Fruit fly (Drosophila melanogaster) whole organism, embryonic: ENCODE results near the gene Send2.
A peak's percentile ranks its signal among the peaks of the same experiment; 100 is the strongest.

Experiments
- Adf1 ChIP-seq: fragments of 200-800 bp; sonication (Bioruptor generic); IDR thresholded peaks from 2 replicates; pipeline ENCODE4 v1.3.6; 2022; ENCODE audit warnings: missing biosample characterization, missing genetic modification characterization
- B-H2 ChIP-seq: fragments of 200-800 bp; sonication (Bioruptor generic); optimal IDR thresholded peaks from 2 replicates; lab custom pipeline; 2018; ENCODE audit warnings: missing biosample characterization, mild to moderate bottlenecking, missing genetic modification characterization
- CG10147 ChIP-seq: fragments of 200-800 bp; sonication (Bioruptor generic); optimal IDR thresholded peaks from 2 replicates; lab custom pipeline; 2019; ENCODE audit warnings: missing biosample characterization, mild to moderate bottlenecking, missing genetic modification characterization, moderate library complexity
- CG10366 ChIP-seq: fragments of 200-800 bp; sonication (Bioruptor generic); IDR thresholded peaks from 2 replicates; pipeline ENCODE4 v1.3.6; 2022; ENCODE audit warnings: missing biosample characterization, missing genetic modification characterization
- CG10959 ChIP-seq: fragments of 200-800 bp; sonication (Bioruptor generic); IDR thresholded peaks from 2 replicates; pipeline ENCODE4 v1.3.6; 2022; ENCODE audit warnings: missing biosample characterization, missing genetic modification characterization
- CG12391 ChIP-seq: fragments of 200-800 bp; sonication (Bioruptor generic); optimal IDR thresholded peaks from 3 replicates; lab custom pipeline; 2018; ENCODE audit warnings: missing biosample characterization, mild to moderate bottlenecking, missing genetic modification characterization, moderate library complexity
- CG15601 ChIP-seq: fragments of 200-800 bp; sonication (Bioruptor generic); optimal IDR thresholded peaks from 3 replicates; lab custom pipeline; 2019; ENCODE audit warnings: missing biosample characterization, mild to moderate bottlenecking, missing genetic modification characterization, moderate library complexity
- CG16863 ChIP-seq: fragments of 200-800 bp; sonication (Bioruptor generic); optimal IDR thresholded peaks from 3 replicates; lab custom pipeline; 2016; ENCODE audit warnings: missing biosample characterization, missing genetic modification characterization
- CG17328 ChIP-seq: fragments of 200-800 bp; sonication (Bioruptor generic); IDR thresholded peaks from 2 replicates; pipeline ENCODE4 v1.3.6; 2022; ENCODE audit warnings: missing biosample characterization, missing genetic modification characterization
- CG2875 ChIP-seq: fragments of 200-800 bp; sonication (Bioruptor generic); optimal IDR thresholded peaks from 2 replicates; lab custom pipeline; 2017; ENCODE audit warnings: missing biosample characterization, mild to moderate bottlenecking, missing genetic modification characterization, missing genetic modification reagents
- CG2889 ChIP-seq: fragments of 200-800 bp; sonication (Bioruptor generic); IDR thresholded peaks from 3 replicates; pipeline ENCODE4 v1.3.6; 2022; ENCODE audit warnings: missing biosample characterization, missing genetic modification characterization
- CG31388 ChIP-seq: fragments of 200-800 bp; sonication (Bioruptor generic); optimal IDR thresholded peaks from 2 replicates; lab custom pipeline; 2016; ENCODE audit warnings: missing biosample characterization, missing genetic modification characterization
- CG31441 ChIP-seq: fragments of 200-800 bp; sonication (Bioruptor generic); IDR thresholded peaks from 2 replicates; pipeline ENCODE4 v1.3.6; 2022; ENCODE audit warnings: missing biosample characterization, missing genetic modification characterization
- CG34224 ChIP-seq: fragments of 200-800 bp; sonication (Bioruptor generic); IDR thresholded peaks from 3 replicates; pipeline ENCODE4 v1.3.6; 2022; ENCODE audit warnings: missing biosample characterization, missing genetic modification characterization; ENCODE audit not compliant: partially characterized antibody
- CG3726 ChIP-seq: fragments of 200-800 bp; sonication (Bioruptor generic); IDR thresholded peaks from 3 replicates; pipeline ENCODE4, ENCODE4 v1.3.6; 2022; ENCODE audit warnings: missing biosample characterization, missing genetic modification characterization
- CG6175 ChIP-seq: fragments of 200-800 bp; sonication (Bioruptor generic); IDR thresholded peaks from 3 replicates; pipeline ENCODE4 v1.3.6; 2022; ENCODE audit warnings: missing biosample characterization, missing genetic modification characterization
- CG6254 ChIP-seq: fragments of 200-800 bp; sonication (Bioruptor generic); optimal IDR thresholded peaks from 3 replicates; lab custom pipeline; 2017; ENCODE audit warnings: mild to moderate bottlenecking, missing biosample characterization, missing genetic modification reagents, missing genetic modification characterization
- CG6689 ChIP-seq: fragments of 200-800 bp; sonication (Bioruptor generic); IDR thresholded peaks from 2 replicates; pipeline ENCODE4 v1.3.6; 2022; ENCODE audit warnings: missing biosample characterization, missing genetic modification characterization
- CG7928 ChIP-seq: fragments of 200-800 bp; sonication (Bioruptor generic); optimal IDR thresholded peaks from 2 replicates; lab custom pipeline; 2017; ENCODE audit warnings: missing biosample characterization, mild to moderate bottlenecking, missing genetic modification characterization
- D19A ChIP-seq: fragments of 200-800 bp; optimal IDR thresholded peaks from 3 replicates; lab custom pipeline; 2019; ENCODE audit warnings: missing biosample characterization, mild to moderate bottlenecking, missing genetic modification characterization, moderate library complexity
- Dp ChIP-seq: fragments of 200-800 bp; sonication (Bioruptor generic); optimal IDR thresholded peaks from 2 replicates; lab custom pipeline; 2018; ENCODE audit warnings: missing biosample characterization, mild to moderate bottlenecking, missing genetic modification characterization, moderate library complexity
- Drgx ChIP-seq: fragments of 200-800 bp; sonication (Bioruptor generic); IDR thresholded peaks from 2 replicates; pipeline ENCODE4 v1.3.6; 2022; ENCODE audit warnings: missing biosample characterization, missing genetic modification characterization
- ERR ChIP-seq: fragments of 200-800 bp; sonication (Bioruptor generic); optimal IDR thresholded peaks from 2 replicates; lab custom pipeline; 2016; ENCODE audit warnings: missing biosample characterization, missing genetic modification characterization
- Eip74EF ChIP-seq, 2 experiments: fragments of 200-800 bp in 1 of 2; fragments of >200 bp in 1 of 2; sonication (Bioruptor generic) in 1 of 2; optimal IDR thresholded peaks; 2 replicates each; lab custom pipeline; 2017 to 2019; ENCODE audit warnings: missing biosample characterization in 2 of 2, missing genetic modification characterization in 2 of 2, mild to moderate bottlenecking in 1 of 2, moderate library complexity in 1 of 2
- Elba2 ChIP-seq: fragments of 200-800 bp; sonication (Bioruptor generic); optimal IDR thresholded peaks from 3 replicates; lab custom pipeline; 2016; ENCODE audit warnings: missing biosample characterization, missing genetic modification characterization
- HLH54F ChIP-seq: fragments of 200-800 bp; sonication (Bioruptor generic); optimal IDR thresholded peaks from 3 replicates; lab custom pipeline; 2016; ENCODE audit warnings: missing biosample characterization, missing genetic modification characterization
- Hr51 ChIP-seq, 2 experiments: fragments of 200-800 bp; sonication (Bioruptor generic); optimal IDR thresholded peaks; 2 replicates in 1 of 2; 3 replicates in 1 of 2; lab custom pipeline; 2016 to 2018; ENCODE audit warnings: missing biosample characterization in 2 of 2, missing genetic modification characterization in 2 of 2, mild to moderate bottlenecking in 1 of 2, moderate library complexity in 1 of 2
- Kr ChIP-seq: fragments of 200-800 bp; sonication (Bioruptor generic); optimal IDR thresholded peaks from 2 replicates; lab custom pipeline; 2017; ENCODE audit warnings: missing biosample characterization, mild to moderate bottlenecking, missing genetic modification characterization
- Ravus ChIP-seq: fragments of 200-800 bp; sonication (Bioruptor generic); IDR thresholded peaks from 2 replicates; pipeline ENCODE4 v1.3.6; 2022; ENCODE audit warnings: missing biosample characterization, missing genetic modification characterization
- Six4 ChIP-seq: fragments of 200-800 bp; sonication (Bioruptor generic); optimal IDR thresholded peaks from 2 replicates; lab custom pipeline; 2016; ENCODE audit warnings: missing biosample characterization, missing genetic modification characterization
- Spps ChIP-seq: fragments of 200-800 bp; sonication (Bioruptor generic); optimal IDR thresholded peaks from 2 replicates; lab custom pipeline; 2018; ENCODE audit warnings: missing biosample characterization, mild to moderate bottlenecking, missing genetic modification characterization
- TFAM ChIP-seq: fragments of 200-800 bp; sonication (Bioruptor generic); optimal IDR thresholded peaks from 2 replicates; lab custom pipeline; 2017; ENCODE audit warnings: missing biosample characterization, missing genetic modification characterization, inconsistent platforms
- Xbp1 ChIP-seq: fragments of 200-800 bp; sonication (Bioruptor generic); optimal IDR thresholded peaks from 3 replicates; lab custom pipeline; 2016; ENCODE audit warnings: missing biosample characterization, mild to moderate bottlenecking, missing genetic modification characterization
- ap ChIP-seq: fragments of 200-800 bp; sonication (Bioruptor generic); IDR thresholded peaks from 2 replicates; pipeline ENCODE4 v1.3.6; 2022; ENCODE audit warnings: missing biosample characterization, missing genetic modification characterization
- ara ChIP-seq: fragments of 200-800 bp; sonication (Bioruptor generic); IDR thresholded peaks from 2 replicates; pipeline ENCODE4 v1.3.6; 2022; ENCODE audit warnings: missing biosample characterization, missing genetic modification characterization
- bsh ChIP-seq, 2 experiments: fragments of 200-800 bp; sonication (Bioruptor generic); optimal IDR thresholded peaks; 2 replicates each; lab custom pipeline; 2017 to 2018; ENCODE audit warnings: mild to moderate bottlenecking in 2 of 2, missing biosample characterization in 2 of 2, missing genetic modification characterization in 2 of 2, moderate library complexity in 1 of 2
- cad ChIP-seq: fragments of >200 bp; optimal IDR thresholded peaks from 2 replicates; lab custom pipeline; 2017; ENCODE audit warnings: missing biosample characterization, missing genetic modification characterization
- cato ChIP-seq: fragments of 200-800 bp; sonication (Bioruptor generic); optimal IDR thresholded peaks from 2 replicates; lab custom pipeline; 2016; ENCODE audit warnings: missing biosample characterization, missing genetic modification characterization, borderline replicate concordance
- crc ChIP-seq: fragments of 200-800 bp; sonication (Bioruptor generic); optimal IDR thresholded peaks from 2 replicates; lab custom pipeline; 2016; ENCODE audit warnings: missing biosample characterization, missing genetic modification characterization
- gce ChIP-seq: fragments of 200-800 bp; sonication (Bioruptor generic); IDR thresholded peaks from 3 replicates; pipeline ENCODE4 v1.3.6; 2022; ENCODE audit warnings: missing biosample characterization, missing genetic modification characterization
- kah ChIP-seq: fragments of 200-800 bp; sonication (Bioruptor generic); optimal IDR thresholded peaks from 2 replicates; lab custom pipeline; 2018; ENCODE audit warnings: missing biosample characterization, mild to moderate bottlenecking, missing genetic modification characterization
- kni ChIP-seq: fragments of 200-800 bp; sonication (Bioruptor generic); optimal IDR thresholded peaks from 3 replicates; lab custom pipeline; 2017; ENCODE audit warnings: mild to moderate bottlenecking, missing biosample characterization, missing genetic modification reagents, missing genetic modification characterization
- p53 ChIP-seq: fragments of 200-800 bp; sonication (Bioruptor generic); optimal IDR thresholded peaks from 2 replicates; lab custom pipeline; 2016; ENCODE audit warnings: missing biosample characterization, missing genetic modification characterization
- ranshi ChIP-seq: fragments of 200-800 bp; sonication (Bioruptor generic); IDR thresholded peaks from 2 replicates; pipeline ENCODE4 v1.3.6; 2022; ENCODE audit warnings: missing biosample characterization, missing genetic modification characterization
- salm ChIP-seq: fragments of 200-800 bp; sonication (Bioruptor generic); optimal IDR thresholded peaks from 2 replicates; lab custom pipeline; 2018; ENCODE audit warnings: missing biosample characterization, mild to moderate bottlenecking, missing genetic modification characterization
- sd ChIP-seq: fragments of 200-800 bp; sonication (Bioruptor generic); optimal IDR thresholded peaks from 3 replicates; lab custom pipeline; 2018; ENCODE audit warnings: missing biosample characterization, mild to moderate bottlenecking, missing genetic modification characterization, moderate library complexity
- sens ChIP-seq: fragments of 200-800 bp; sonication (Bioruptor generic); peaks from one replicate; lab custom pipeline; 2016; ENCODE audit warnings: missing biosample characterization, missing genetic modification characterization
- tgo ChIP-seq: fragments of 200-800 bp; sonication (Bioruptor generic); IDR thresholded peaks from 3 replicates; pipeline ENCODE4 v1.3.6; 2022; ENCODE audit warnings: missing biosample characterization, missing genetic modification characterization
- toy ChIP-seq: fragments of 200-800 bp; sonication (Bioruptor generic); IDR thresholded peaks from 2 replicates; pipeline ENCODE4 v1.3.6; 2022; ENCODE audit warnings: missing biosample characterization, missing genetic modification characterization
- wor ChIP-seq: fragments of 200-800 bp; sonication (Bioruptor generic); IDR thresholded peaks from 2 replicates; pipeline ENCODE4 v1.3.6; 2022; ENCODE audit warnings: missing biosample characterization, missing genetic modification characterization

The Send2 gene

DNA sequence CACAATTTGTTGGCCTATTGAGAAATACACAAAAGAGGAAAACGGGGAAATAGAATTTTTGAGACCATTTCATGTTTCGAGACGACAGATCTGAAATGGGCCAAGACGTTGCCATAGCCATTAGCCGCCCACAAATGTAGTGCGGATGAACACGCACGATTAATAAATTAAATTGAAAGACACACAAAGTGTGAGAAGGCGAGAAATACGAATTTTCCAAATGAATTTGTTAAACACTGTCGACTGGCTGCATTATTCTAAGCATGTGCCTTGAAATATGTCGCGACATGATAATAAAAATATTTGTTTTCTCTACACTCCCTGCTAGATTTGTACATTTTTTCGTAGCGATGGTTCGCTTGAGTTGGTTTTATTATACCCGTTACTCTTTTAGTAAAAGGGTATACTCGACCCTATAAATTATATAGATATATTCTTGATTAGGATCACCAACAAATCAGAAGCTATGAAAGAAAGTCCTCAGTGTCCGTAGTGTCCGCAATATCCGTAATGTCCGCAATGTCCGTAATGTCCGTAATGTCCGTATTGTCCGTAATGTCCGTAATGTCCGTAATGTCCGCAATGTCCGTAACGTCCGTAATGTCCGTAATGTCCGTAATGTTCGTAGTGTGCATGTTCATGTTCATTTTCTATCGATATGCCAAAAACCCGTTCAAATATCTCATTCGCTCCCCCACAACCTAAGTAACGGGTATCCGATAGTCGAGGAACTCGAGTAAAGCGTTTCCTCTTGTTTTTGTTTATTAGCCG lies 30.2 kb upstream of the Send2 start (continued):
- no peak for TF ChIP-seq Adf1 (GFP tag; lab: Robert Waterston, UW)
- no peak for TF ChIP-seq p53 (GFP tag; lab: Kevin White, UChicago)
- TF ChIP-seq CG15601 (tag; lab: Kevin White, UChicago), result no peak
- TF ChIP-seq cato (GFP tag; lab: Kevin White, UChicago), result no peak
- TF ChIP-seq wor (GFP tag; lab: Robert Waterston, UW), result no peak
- no peak for TF ChIP-seq bsh (GFP tag; optimal IDR thresholded peaks at IDR 0.05; lab: Kevin White, UChicago)
- TF ChIP-seq gce (GFP tag; lab: Robert Waterston, UW), result no peak
- TF ChIP-seq ranshi (GFP tag; lab: Robert Waterston, UW), result no peak
- peak in 1 of 2 experiments; percentile 47 for TF ChIP-seq Eip74EF (GFP tag; optimal IDR thresholded peaks at IDR 0.05; lab: Kevin White, UChicago)
- TF ChIP-seq tgo (GFP tag; lab: Robert Waterston, UW), result 0 out of 3 replicates have a peak, but pooled peaks have one; percentile 13
- no peak for TF ChIP-seq CG34224 (GFP tag; lab: Robert Waterston, UW)
- no peak for TF ChIP-seq CG2889 (GFP tag; lab: Robert Waterston, UW)
- TF ChIP-seq ap (GFP tag; lab: Robert Waterston, UW), result no peak
- TF ChIP-seq Ravus, result no peak
- no peak for TF ChIP-seq kah (GFP tag; lab: Kevin White, UChicago)
- TF ChIP-seq TFAM (GFP tag; lab: Kevin White, UChicago), result no peak
- no peak for TF ChIP-seq CG10959 (GFP tag; lab: Robert Waterston, UW)
- no peak for TF ChIP-seq CG7928 (GFP tag; lab: Kevin White, UChicago)
- peak in 1 of 2 experiments; percentile 38 for TF ChIP-seq Hr51 (GFP tag; optimal IDR thresholded peaks at IDR 0.05; lab: Kevin White, UChicago)
- TF ChIP-seq Drgx, result no peak
- TF ChIP-seq Xbp1 (GFP tag; lab: Kevin White, UChicago), result peak; percentile 38
- peak; percentile 31 for TF ChIP-seq sens (GFP tag; lab: Kevin White, UChicago)
- TF ChIP-seq CG6689 (GFP tag; lab: Robert Waterston, UW), result peak; percentile 35; the same call in 1 of the 2 replicates
- TF ChIP-seq CG12391 (tag; lab: Kevin White, UChicago), result no peak
- no peak for TF ChIP-seq CG6254 (GFP tag; lab: Kevin White, UChicago)
- no peak for TF ChIP-seq CG6175 (GFP tag; lab: Robert Waterston, UW)
- TF ChIP-seq Elba2 (GFP tag; lab: Kevin White, UChicago), result no peak
- no peak for TF ChIP-seq Kr
- TF ChIP-seq CG2875, result no peak
- TF ChIP-seq ara, result no peak
- TF ChIP-seq salm (tag; lab: Kevin White, UChicago), result no peak
- TF ChIP-seq CG31388 (GFP tag; lab: Kevin White, UChicago), result no peak
- no peak for TF ChIP-seq crc (GFP tag; lab: Kevin White, UChicago)
- TF ChIP-seq D19A (tag; lab: Kevin White, UChicago), result peak; percentile 14
- TF ChIP-seq HLH54F (GFP tag; lab: Kevin White, UChicago), result peak; percentile 1
- no peak for TF ChIP-seq toy (GFP tag; lab: Robert Waterston, UW)
- peak; percentile 91 for TF ChIP-seq sd
- peak; percentile 33 for TF ChIP-seq Six4 (GFP tag; lab: Kevin White, UChicago)
- peak; percentile 64 for TF ChIP-seq CG31441 (GFP tag; lab: Robert Waterston, UW)
- no peak for TF ChIP-seq Dp (GFP tag; lab: Kevin White, UChicago)
- TF ChIP-seq CG17328 (GFP tag; lab: Robert Waterston, UW), result no peak; the same call in 1 of the 2 replicates
- no peak for TF ChIP-seq B-H2 (GFP tag; lab: Kevin White, UChicago)
- TF ChIP-seq CG10366 (GFP tag; lab: Robert Waterston, UW), result no peak
- TF ChIP-seq CG16863 (GFP tag; lab: Kevin White, UChicago), result peak; percentile 45
- TF ChIP-seq CG10147 (GFP tag; lab: Kevin White, UChicago), result no peak
- TF ChIP-seq cad, result no peak
- TF ChIP-seq ERR (GFP tag; lab: Kevin White, UChicago), result no peak
- no peak for TF ChIP-seq Spps (tag; lab: Kevin White, UChicago)
- no peak for TF ChIP-seq CG3726 (GFP tag; lab: Robert Waterston, UW)
- no peak for TF ChIP-seq kni (GFP tag; lab: Kevin White, UChicago)
